Fruit fly (Drosophila melanogaster): Measurements from ENCODE around the gene CG7120.

- no peak for TF ChIP-seq ttk (optimal IDR thresholded peaks at IDR 0.05)
- no peak for TF ChIP-seq h (optimal IDR thresholded peaks at IDR 0.05)
- no peak for TF ChIP-seq psq (optimal IDR thresholded peaks at IDR 0.05)
- TF ChIP-seq Sin3A (optimal IDR thresholded peaks at IDR 0.05): no peak
- no peak for TF ChIP-seq Myc (optimal IDR thresholded peaks at IDR 0.05)
Observed at dm6 chr3L:8448517-8448889, 52.7 kb downstream of the CG7120 start.

All from Kc167 (cell line).